Worm (Caenorhabditis elegans) whole organism, L1 larva: ENCODE measurements around the gene F20C5.11.

ENCODE experiments used
- C04F5.9 ChIP-seq: sonication (generic microtip); optimal IDR thresholded peaks from 2 replicates; lab custom pipeline; 2016; ENCODE audit warnings: missing genetic modification characterization, missing compliant biosample characterization
- C16A3.4 ChIP-seq: fragments of 150-350 bp; optimal IDR thresholded peaks from 2 replicates; lab custom pipeline; 2014; ENCODE audit warnings: missing biosample characterization, missing genetic modification characterization
- C34B4.2 ChIP-seq: sonication (generic microtip); optimal IDR thresholded peaks from 2 replicates; lab custom pipeline; 2017; ENCODE audit warnings: mild to moderate bottlenecking, missing genetic modification characterization, missing compliant biosample characterization
- F16B12.6 ChIP-seq: fragments of 150-350 bp; optimal IDR thresholded peaks from 2 replicates; lab custom pipeline; 2014; ENCODE audit warnings: missing biosample characterization, missing genetic modification characterization
- Y116A8C.19 ChIP-seq: sonication (generic microtip); optimal IDR thresholded peaks from 2 replicates; lab custom pipeline; 2016; ENCODE audit warnings: missing compliant biosample characterization, missing genetic modification characterization, borderline replicate concordance
- aha-1 ChIP-seq: fragments of 150-350 bp; optimal IDR thresholded peaks from 2 replicates; lab custom pipeline; 2014; ENCODE audit warnings: missing biosample characterization, missing genetic modification characterization
- aly-2 ChIP-seq: fragments of 150-350 bp; optimal IDR thresholded peaks from 2 replicates; lab custom pipeline; 2014; ENCODE audit warnings: missing biosample characterization, missing genetic modification characterization
- ama-1 ChIP-seq: fragments of 150-350 bp; optimal IDR thresholded peaks from 2 replicates; lab custom pipeline; 2014
- ceh-63 ChIP-seq: fragments of 200-800 bp; sonication (Bioruptor generic); optimal IDR thresholded peaks from 2 replicates; lab custom pipeline; 2018; ENCODE audit warnings: mild to moderate bottlenecking, missing genetic modification characterization, missing compliant biosample characterization
- ceh-8 ChIP-seq: fragments of 200-800 bp; sonication (Bioruptor generic); optimal IDR thresholded peaks from 2 replicates; lab custom pipeline; 2018; ENCODE audit warnings: mild to moderate bottlenecking, missing genetic modification characterization, moderate library complexity, missing compliant biosample characterization
- ceh-82 ChIP-seq, 3 experiments: fragments of 150-350 bp in 1 of 3; sonication (generic microtip) in 2 of 3; optimal IDR thresholded peaks; 2 replicates each; lab custom pipeline; 2014 to 2017; ENCODE audit warnings: missing biosample characterization in 3 of 3, missing genetic modification characterization in 3 of 3
- ces-1 ChIP-seq: fragments of 150-350 bp; optimal IDR thresholded peaks from 2 replicates; lab custom pipeline; 2014; ENCODE audit warnings: missing biosample characterization, missing genetic modification reagents, missing genetic modification characterization
- dpl-1 ChIP-seq, 3 experiments: fragments of 150-350 bp in 2 of 3; sonication (generic microtip) in 1 of 3; optimal IDR thresholded peaks; 2 replicates each; lab custom pipeline; 2014 to 2017; ENCODE audit warnings: missing biosample characterization in 3 of 3, missing genetic modification characterization in 3 of 3, missing genetic modification reagents in 3 of 3
- dsc-1 ChIP-seq: sonication (generic microtip); optimal IDR thresholded peaks from 2 replicates; lab custom pipeline; 2016; ENCODE audit warnings: mild to moderate bottlenecking, missing genetic modification characterization, missing compliant biosample characterization
- efl-1 ChIP-seq, 4 experiments: fragments of 150-350 bp; optimal IDR thresholded peaks in 3 of 4; peaks in 1 of 4; 1 replicate in 1 of 4; 2 replicates in 3 of 4; lab custom pipeline; 2014; ENCODE audit warnings: missing biosample characterization in 2 of 4, missing genetic modification characterization in 2 of 4, missing genetic modification reagents in 2 of 4
- efl-3 ChIP-seq: fragments of 200-800 bp; sonication (Bioruptor generic); optimal IDR thresholded peaks from 2 replicates; lab custom pipeline; 2018; ENCODE audit warnings: mild to moderate bottlenecking, missing genetic modification characterization, missing compliant biosample characterization
- egl-13 ChIP-seq: sonication (generic microtip); optimal IDR thresholded peaks from 2 replicates; lab custom pipeline; 2016; ENCODE audit warnings: missing genotype, missing genetic modification reagents, missing genetic modification characterization, missing compliant biosample characterization
- fkh-4 ChIP-seq: sonication (generic microtip); optimal IDR thresholded peaks from 2 replicates; lab custom pipeline; 2016; ENCODE audit warnings: missing compliant biosample characterization, missing genetic modification characterization, borderline replicate concordance
- fkh-8 ChIP-seq: sonication (generic microtip); optimal IDR thresholded peaks from 2 replicates; lab custom pipeline; 2016; ENCODE audit warnings: mild to moderate bottlenecking, missing genetic modification characterization, missing compliant biosample characterization
- grh-1 ChIP-seq: fragments of 200-800 bp; sonication (Bioruptor generic); IDR thresholded peaks from 2 replicates; pipeline ENCODE4 v1.3.6; 2022; ENCODE audit warnings: missing genetic modification reagents, missing genetic modification characterization, missing compliant biosample characterization
- hlh-17 ChIP-seq: fragments of 200-800 bp; sonication (Bioruptor generic); optimal IDR thresholded peaks from 2 replicates; lab custom pipeline; 2018; ENCODE audit warnings: missing genetic modification characterization, mild to moderate bottlenecking, missing compliant biosample characterization, moderate library complexity, borderline replicate concordance
- hlh-4 ChIP-seq: sonication (generic microtip); optimal IDR thresholded peaks from 2 replicates; lab custom pipeline; 2016; ENCODE audit warnings: mild to moderate bottlenecking, missing genetic modification characterization, missing compliant biosample characterization
- irx-1 ChIP-seq: sonication (generic microtip); optimal IDR thresholded peaks from 2 replicates; lab custom pipeline; 2016; ENCODE audit warnings: missing genetic modification characterization, missing compliant biosample characterization
- isw-1 ChIP-seq: fragments of 200-800 bp; sonication (Bioruptor generic); IDR thresholded peaks from 2 replicates; pipeline ENCODE4 v1.3.6; 2022; ENCODE audit warnings: missing genetic modification characterization, missing compliant biosample characterization
- lin-14 ChIP-seq: fragments of 200-800 bp; sonication (Bioruptor generic); optimal IDR thresholded peaks from 2 replicates; lab custom pipeline; 2018; ENCODE audit warnings: mild to moderate bottlenecking, missing genetic modification characterization, moderate library complexity, missing compliant biosample characterization
- lin-39 ChIP-seq: fragments of 150-350 bp; optimal IDR thresholded peaks from 2 replicates; lab custom pipeline; 2014; ENCODE audit warnings: missing biosample characterization, missing genetic modification reagents, missing genetic modification characterization
- lir-3 ChIP-seq: sonication (generic microtip); optimal IDR thresholded peaks from 2 replicates; lab custom pipeline; 2016; ENCODE audit warnings: mild to moderate bottlenecking, missing genetic modification characterization, moderate library complexity, missing compliant biosample characterization; ENCODE audit not compliant: poor library complexity
- mab-9 ChIP-seq: fragments of 200-800 bp; sonication (Bioruptor generic); IDR thresholded peaks from 2 replicates; pipeline ENCODE4 v1.3.6; 2022; ENCODE audit warnings: missing genetic modification reagents, missing genetic modification characterization, missing compliant biosample characterization
- mdl-1 ChIP-seq, 2 experiments: fragments of 150-350 bp; optimal IDR thresholded peaks; 2 replicates each; lab custom pipeline; 2014 to 2017; ENCODE audit warnings: missing biosample characterization in 2 of 2, missing genetic modification characterization in 2 of 2, inconsistent platforms in 1 of 2
- mef-2 ChIP-seq: fragments of 150-350 bp; optimal IDR thresholded peaks from 2 replicates; lab custom pipeline; 2014; ENCODE audit warnings: missing biosample characterization, missing genetic modification characterization
- nhr-12 ChIP-seq: sonication (generic microtip); optimal IDR thresholded peaks from 2 replicates; lab custom pipeline; 2017; ENCODE audit warnings: missing biosample characterization, missing genetic modification characterization
- nhr-19 ChIP-seq: fragments of 200-800 bp; sonication (Bioruptor generic); conservative IDR thresholded peaks from 2 replicates; pipeline ENCODE4 v1.3.6; 2022; ENCODE audit warnings: missing genetic modification characterization, missing compliant biosample characterization
- nhr-237 ChIP-seq: fragments of 150-350 bp; optimal IDR thresholded peaks from 2 replicates; lab custom pipeline; 2014; ENCODE audit warnings: missing biosample characterization, missing genetic modification characterization
- nhr-47 ChIP-seq: sonication (generic microtip); optimal IDR thresholded peaks from 2 replicates; lab custom pipeline; 2016; ENCODE audit warnings: mild to moderate bottlenecking, missing genetic modification characterization, moderate library complexity, missing compliant biosample characterization
- nhr-71 ChIP-seq: sonication (generic microtip); optimal IDR thresholded peaks from 2 replicates; lab custom pipeline; 2016; ENCODE audit warnings: mild to moderate bottlenecking, missing genetic modification characterization, moderate library complexity, missing compliant biosample characterization
- nhr-76 ChIP-seq: sonication (generic microtip); optimal IDR thresholded peaks from 2 replicates; lab custom pipeline; 2017; ENCODE audit warnings: missing biosample characterization, missing genetic modification characterization
- nhr-84 ChIP-seq: sonication (generic microtip); optimal IDR thresholded peaks from 2 replicates; lab custom pipeline; 2017; ENCODE audit warnings: missing biosample characterization, missing genetic modification characterization
- nhr-85 ChIP-seq: sonication (generic microtip); peaks from one replicate; lab custom pipeline; 2016; ENCODE audit warnings: missing genetic modification characterization, inconsistent platforms, missing compliant biosample characterization
- nhr-90 ChIP-seq: sonication (generic microtip); optimal IDR thresholded peaks from 2 replicates; lab custom pipeline; 2016; ENCODE audit warnings: mild to moderate bottlenecking, missing genetic modification characterization, missing compliant biosample characterization; ENCODE audit not compliant: poor library complexity
- rnt-1 ChIP-seq: sonication (generic microtip); optimal IDR thresholded peaks from 2 replicates; lab custom pipeline; 2016; ENCODE audit warnings: mild to moderate bottlenecking, missing genetic modification characterization, moderate library complexity, missing compliant biosample characterization
- skn-1 ChIP-seq: fragments of 150-350 bp; optimal IDR thresholded peaks from 2 replicates; lab custom pipeline; 2014; ENCODE audit warnings: missing biosample characterization, missing genetic modification characterization
- snpc-4 ChIP-seq: fragments of 150-350 bp; optimal IDR thresholded peaks from 2 replicates; lab custom pipeline; 2014; ENCODE audit warnings: missing biosample characterization, missing genetic modification characterization
- snu-23 ChIP-seq: sonication (generic microtip); optimal IDR thresholded peaks from 2 replicates; lab custom pipeline; 2016; ENCODE audit warnings: missing genetic modification characterization, missing compliant biosample characterization
- sup-37 ChIP-seq: fragments of 200-800 bp; sonication (Bioruptor generic); optimal IDR thresholded peaks from 2 replicates; lab custom pipeline; 2018; ENCODE audit warnings: mild to moderate bottlenecking, missing genetic modification characterization, missing compliant biosample characterization
- tbx-2 ChIP-seq: sonication (generic microtip); optimal IDR thresholded peaks from 2 replicates; lab custom pipeline; 2016; ENCODE audit warnings: missing genetic modification characterization, missing compliant biosample characterization
- tlp-1 ChIP-seq: fragments of 150-350 bp; optimal IDR thresholded peaks from 2 replicates; lab custom pipeline; 2014; ENCODE audit warnings: missing biosample characterization, missing genetic modification characterization
- unc-30 ChIP-seq: sonication (generic microtip); optimal IDR thresholded peaks from 2 replicates; lab custom pipeline; 2017; ENCODE audit warnings: missing biosample characterization, missing genetic modification characterization
- unc-62 ChIP-seq: fragments of 150-350 bp; optimal IDR thresholded peaks from 2 replicates; lab custom pipeline; 2014; ENCODE audit warnings: missing biosample characterization, missing genetic modification reagents, missing genetic modification characterization
- vab-15 ChIP-seq: sonication (generic microtip); optimal IDR thresholded peaks from 2 replicates; lab custom pipeline; 2017; ENCODE audit warnings: missing genotype, mild to moderate bottlenecking, missing genetic modification characterization, missing compliant biosample characterization
- zip-4 ChIP-seq: fragments of 200-800 bp; sonication (Bioruptor generic); optimal IDR thresholded peaks from 2 replicates; lab custom pipeline; 2018; ENCODE audit warnings: mild to moderate bottlenecking, missing genetic modification characterization, moderate library complexity, missing compliant biosample characterization

F20C5.11 gene

ce11 chrIV:8784855-8785327 lies 23.1 kb upstream of the F20C5.11 start, which contains the start of gene C33D9.13:
Gene C33D9.13, minus strand, starts transcription at chrIV:8785277.
- TF ChIP-seq skn-1 (tag; lab: Kevin White, UChicago) (peak; percentile 32), tbx-2 (tag; lab: Kevin White, UChicago) (no peak), zip-4 (peak; percentile 53), nhr-71 (tag; lab: Kevin White, UChicago) (no peak)

ce11 chrIV:8782172-8782571 lies 20.4 kb upstream of the F20C5.11 start:
- TF ChIP-seq lin-14 (GFP tag; lab: Kevin White, UChicago) (peak; percentile 97), nhr-76 (tag; lab: Kevin White, UChicago) (no peak), lir-3 (tag; lab: Kevin White, UChicago) (peak; percentile 30), tlp-1 (no peak), aly-2 (tag; lab: Kevin White, UChicago) (no peak), fkh-8 (tag; lab: Kevin White, UChicago) (no peak), nhr-237 (peak; percentile 32), tbx-2 (tag; lab: Kevin White, UChicago) (peak; percentile 58), unc-62 (GFP tag; lab: Kevin White, UChicago) (no peak), nhr-84 (tag; lab: Kevin White, UChicago) (no peak), vab-15 (tag; lab: Kevin White, UChicago) (no peak), egl-13 (tag; lab: Kevin White, UChicago) (no peak), efl-1 (optimal IDR thresholded peaks at IDR 0.05; lab: Kevin White, UChicago) (peak; percentile 68 to 70), efl-1 (GFP tag; optimal IDR thresholded peaks at IDR 0.05 in 1 of 2; lab: Kevin White, UChicago) (peak; percentile 32 to 94), mef-2 (tag; lab: Kevin White, UChicago) (no peak), aha-1 (no peak), mdl-1 (tag; optimal IDR thresholded peaks at IDR 0.05; lab: Kevin White, UChicago) (peak in 1 of 2 experiments; percentile 85), nhr-12 (tag; lab: Kevin White, UChicago) (no peak), ceh-82 (tag; optimal IDR thresholded peaks at IDR 0.05; lab: Kevin White, UChicago) (peak; percentile 7 to 70 (median 18)), nhr-90 (tag; lab: Kevin White, UChicago) (peak; percentile 63), isw-1 (GFP tag; lab: Robert Waterston, UW) (peak; percentile 15; the same call in 1 of the 2 replicates), zip-4 (no peak), ama-1 (no peak), C16A3.4 (tag; lab: Kevin White, UChicago) (peak; percentile 83), snu-23 (peak; percentile 84), Y116A8C.19 (tag; lab: Kevin White, UChicago) (no peak), nhr-19 (peak; percentile 62), nhr-47 (tag; lab: Kevin White, UChicago) (peak; percentile 68), irx-1 (tag; lab: Kevin White, UChicago) (peak; percentile 62), efl-3 (no peak), grh-1 (GFP tag; lab: Robert Waterston, UW) (no peak), sup-37 (no peak), ceh-8 (GFP tag; lab: Kevin White, UChicago) (no peak), hlh-17 (GFP tag; lab: Kevin White, UChicago) (no peak), C34B4.2 (tag; lab: Kevin White, UChicago) (no peak), lin-39 (tag; lab: Kevin White, UChicago) (no peak), C04F5.9 (tag; lab: Kevin White, UChicago) (no peak), F16B12.6 (tag; lab: Kevin White, UChicago) (no peak), unc-30 (tag; lab: Kevin White, UChicago) (no peak), nhr-85 (tag; lab: Kevin White, UChicago) (peak; percentile 99), hlh-4 (tag; lab: Kevin White, UChicago) (no peak), ces-1 (no peak), rnt-1 (tag; lab: Kevin White, UChicago) (peak; percentile 62), dpl-1 (GFP tag; optimal IDR thresholded peaks at IDR 0.05; lab: Kevin White, UChicago) (peak; percentile 40 to 59 (median 53)), mab-9 (GFP tag; lab: Robert Waterston, UW) (no peak), fkh-4 (tag; lab: Kevin White, UChicago) (no peak), snpc-4 (tag; lab: Kevin White, UChicago) (peak; percentile 23), ceh-63 (no peak), dsc-1 (peak; percentile 27)
